Fruit fly (Drosophila melanogaster) whole organism, wandering third instar larva: ENCODE data around the gene Tom.

Experiments used
- h ChIP-seq: fragments of 200-800 bp; sonication (Bioruptor generic); optimal IDR thresholded peaks from 3 replicates; lab custom pipeline; 2016; ENCODE audit warnings: missing biosample characterization, mild to moderate bottlenecking, missing genetic modification characterization
- lola ChIP-seq: fragments of >200 bp; optimal IDR thresholded peaks from 2 replicates; lab custom pipeline; 2017; ENCODE audit warnings: missing biosample characterization, missing genetic modification characterization
- sv ChIP-seq: fragments of 200-800 bp; sonication (Bioruptor generic); optimal IDR thresholded peaks from 3 replicates; lab custom pipeline; 2016; ENCODE audit warnings: missing biosample characterization, missing genetic modification characterization
- tai ChIP-seq: sonication (Bioruptor generic); optimal IDR thresholded peaks from 2 replicates; lab custom pipeline; 2016; ENCODE audit warnings: missing biosample characterization, missing genetic modification characterization

dm6 chr3L:14976026-14976425, 6.9 kb downstream of the Tom start:
- TF ChIP-seq lola (no peak), h (GFP tag; lab: Kevin White, UChicago) (no peak), sv (no peak), tai (GFP tag; lab: Kevin White, UChicago) (no peak)
